Fruit fly (Drosophila melanogaster): ENCODE data around the gene shep.

Gene shep

DNA sequence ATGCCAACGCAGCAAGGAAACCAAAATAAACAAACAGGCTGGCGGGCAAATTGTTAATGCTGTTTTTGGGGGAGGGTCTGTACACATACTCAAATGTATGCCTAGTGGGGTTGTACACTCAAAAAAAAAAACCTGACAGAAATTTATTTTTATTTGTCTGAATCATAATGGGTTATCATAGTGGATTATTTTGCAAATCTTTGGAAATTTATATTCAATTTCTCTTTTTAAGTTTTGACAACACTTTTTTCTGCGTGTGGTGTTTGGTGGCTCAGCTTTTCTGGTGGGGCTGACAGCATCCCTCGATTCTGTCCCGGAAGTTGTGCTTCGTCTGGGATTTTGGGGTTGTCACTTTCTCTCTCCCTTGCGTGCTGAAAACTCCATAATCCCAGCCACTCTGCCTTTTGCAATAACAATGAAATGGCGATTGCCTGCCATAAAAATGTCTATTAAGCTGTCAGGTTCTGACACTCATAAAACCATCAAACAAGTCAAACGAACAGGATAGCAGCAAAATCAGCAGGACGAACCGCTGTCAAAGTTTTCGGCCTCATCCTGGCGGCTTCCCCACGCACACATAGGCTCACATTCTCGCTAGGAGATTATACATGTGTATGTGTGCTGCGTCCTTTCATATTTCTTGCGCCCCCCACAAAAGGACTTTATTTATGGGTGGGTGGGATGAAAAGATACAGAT, 122.7 kb downstream of the shep start (continued):
- peak; percentile 42 for TF ChIP-seq ewg (GFP tag; optimal IDR thresholded peaks at IDR 0.05)
- TF ChIP-seq Ptx1 (GFP tag; IDR thresholded peaks at IDR 0.05), result peak; percentile 87
- TF ChIP-seq sim (GFP tag; IDR thresholded peaks at IDR 0.05), result 0 out of 2 replicates have a peak, but pooled peaks have one; percentile 39
- peak; percentile 72 for TF ChIP-seq zfh2 (GFP tag; optimal IDR thresholded peaks at IDR 0.05)
- peak; percentile 77 for TF ChIP-seq CG13424 (tag; optimal IDR thresholded peaks at IDR 0.05)
- TF ChIP-seq Hsf (GFP tag; optimal IDR thresholded peaks at IDR 0.05), result peak; percentile 71
- peak; percentile 76 for TF ChIP-seq scrt (GFP tag; optimal IDR thresholded peaks at IDR 0.05)
- TF ChIP-seq fru (optimal IDR thresholded peaks at IDR 0.05), result no peak
- TF ChIP-seq CG10543 (GFP tag; optimal IDR thresholded peaks at IDR 0.05), result peak; percentile 66
- no peak for TF ChIP-seq CG17186 (GFP tag; optimal IDR thresholded peaks at IDR 0.05)
- peak; percentile 54; the same call in 1 of the 2 replicates for TF ChIP-seq CG8765 (GFP tag; IDR thresholded peaks at IDR 0.05)
- no peak for TF ChIP-seq sens-2 (GFP tag; IDR thresholded peaks at IDR 0.05)
- no peak for TF ChIP-seq pan (optimal IDR thresholded peaks at IDR 0.05)
- no peak for TF ChIP-seq pan (GFP tag; optimal IDR thresholded peaks at IDR 0.05 in 1 of 2, IDR thresholded peaks at IDR 0.05 in 1 of 2)
- TF ChIP-seq Ets65A (GFP tag), result peak; percentile 93
- TF ChIP-seq ssp (GFP tag; IDR thresholded peaks at IDR 0.05), result peak; percentile 70
- peak; percentile 80 for TF ChIP-seq ase (GFP tag; IDR thresholded peaks at IDR 0.05)
- TF ChIP-seq dimm (GFP tag; IDR thresholded peaks at IDR 0.05), result 0 out of 2 replicates have a peak, but pooled peaks have one; percentile 58
- peak; percentile 58; the same call in 1 of the 2 replicates for TF ChIP-seq Poxn (GFP tag; IDR thresholded peaks at IDR 0.05)
- TF ChIP-seq danr (GFP tag; IDR thresholded peaks at IDR 0.05), result 0 out of 2 replicates have a peak, but pooled peaks have one; percentile 28
- peak; percentile 56; the same call in 1 of the 2 replicates for TF ChIP-seq CG1024 (GFP tag; IDR thresholded peaks at IDR 0.05)
- TF ChIP-seq B-H2 (GFP tag; optimal IDR thresholded peaks at IDR 0.05), result peak; percentile 69
- TF ChIP-seq CG33557 (GFP tag; optimal IDR thresholded peaks at IDR 0.05), result no peak
- no peak for TF ChIP-seq da (GFP tag; optimal IDR thresholded peaks at IDR 0.05)
- TF ChIP-seq esg (GFP tag; conservative IDR thresholded peaks at IDR 0.05), result peak; percentile 78
- TF ChIP-seq nerfin-2 (GFP tag; IDR thresholded peaks at IDR 0.05; ENCODE audit: partially characterized antibody), result no peak
- peak; percentile 79 for TF ChIP-seq gro (GFP tag; optimal IDR thresholded peaks at IDR 0.05)
- no peak for TF ChIP-seq YL-1 (GFP tag; optimal IDR thresholded peaks at IDR 0.05)
- TF ChIP-seq odd (GFP tag; optimal IDR thresholded peaks at IDR 0.05), result peak; percentile 45
- 0 out of 2 replicates have a peak, but pooled peaks have one; percentile 41 for TF ChIP-seq GATAe (GFP tag; conservative IDR thresholded peaks at IDR 0.05)
- TF ChIP-seq CG4707 (GFP tag; optimal IDR thresholded peaks at IDR 0.05), result peak; percentile 20
- peak; percentile 43 for TF ChIP-seq CG12104 (GFP tag; optimal IDR thresholded peaks at IDR 0.05)
- TF ChIP-seq Aef1 (GFP tag; IDR thresholded peaks at IDR 0.05), result no peak; the same call in 1 of the 3 replicates
- TF ChIP-seq pum (GFP tag; optimal IDR thresholded peaks at IDR 0.05), result peak; percentile 67
- TF ChIP-seq CG6175 (GFP tag; IDR thresholded peaks at IDR 0.05), result no peak
- peak; percentile 88 for TF ChIP-seq dysf (GFP tag; IDR thresholded peaks at IDR 0.05)
- peak; percentile 74 for TF ChIP-seq CG10147 (GFP tag; optimal IDR thresholded peaks at IDR 0.05)
- no peak for TF ChIP-seq TFAM (GFP tag; optimal IDR thresholded peaks at IDR 0.05)
- TF ChIP-seq exex (tag; optimal IDR thresholded peaks at IDR 0.05), result peak; percentile 52
- 0 out of 2 replicates have a peak, but pooled peaks have one; percentile 36 for TF ChIP-seq gt (GFP tag; IDR thresholded peaks at IDR 0.05)
- TF ChIP-seq CG13624 (GFP tag; optimal IDR thresholded peaks at IDR 0.05), result peak; percentile 83
- peak; percentile 81 for TF ChIP-seq CG7839 (tag; optimal IDR thresholded peaks at IDR 0.05)
- no peak for TF ChIP-seq CG1832 (GFP tag; optimal IDR thresholded peaks at IDR 0.05)
- peak; percentile 26 for TF ChIP-seq CG4282 (GFP tag; optimal IDR thresholded peaks at IDR 0.05)
- TF ChIP-seq Oaz (GFP tag; IDR thresholded peaks at IDR 0.05), result no peak; the same call in none of the 2 replicates
- TF ChIP-seq CG2199 (GFP tag; IDR thresholded peaks at IDR 0.05), result 0 out of 3 replicates have a peak, but pooled peaks have one; percentile 44
- no peak for TF ChIP-seq eve (GFP tag; optimal IDR thresholded peaks at IDR 0.05)
- peak; percentile 34 for TF ChIP-seq CG15601 (tag; optimal IDR thresholded peaks at IDR 0.05)
- no peak for TF ChIP-seq CG2129 (GFP tag; IDR thresholded peaks at IDR 0.05; ENCODE audit: partially characterized antibody)
- TF ChIP-seq B-H1 (GFP tag; IDR thresholded peaks at IDR 0.05), result peak; percentile 60

All from whole organism, embryonic.